Worm (Caenorhabditis elegans): ENCODE results near the gene C01G5.9.

C01G5.9 gene

ce11 chrIV:6519593-6519992 lies at the start of gene C01G5.9:
C01G5.9 (plus strand) TSS chrIV:6519893.
- no peak for TF ChIP-seq alr-1 (tag; optimal IDR thresholded peaks at IDR 0.05)
- TF ChIP-seq fos-1 (tag; optimal IDR thresholded peaks at IDR 0.05) = peak; percentile 43
- TF ChIP-seq elt-3 (tag; optimal IDR thresholded peaks at IDR 0.05) = no peak
- no peak for TF ChIP-seq nhr-77 (tag; optimal IDR thresholded peaks at IDR 0.05)

- TF ChIP-seq nhr-23 (tag; optimal IDR thresholded peaks at IDR 0.05) (no peak), nhr-129 (tag; optimal IDR thresholded peaks at IDR 0.05) (no peak), zag-1 (tag; optimal IDR thresholded peaks at IDR 0.05) (no peak), ama-1 (optimal IDR thresholded peaks at IDR 0.05) (no peak), ztf-4 (tag; optimal IDR thresholded peaks at IDR 0.05) (no peak), nhr-6 (tag; optimal IDR thresholded peaks at IDR 0.05) (no peak)
Measured at ce11 chrIV:6471216-6471615, 48.5 kb upstream of the C01G5.9 start, which contains the start of gene tmed-13. tmed-13 (minus strand) TSS chrIV:6471384.

- no peak for TF ChIP-seq lsy-2 (tag; optimal IDR thresholded peaks at IDR 0.05)
- TF ChIP-seq blmp-1 (tag; optimal IDR thresholded peaks at IDR 0.05; ENCODE audit: insufficient read depth) = no peak
- TF ChIP-seq ceh-82 (tag; optimal IDR thresholded peaks at IDR 0.05) = no peak
- no peak for TF ChIP-seq ama-1 (optimal IDR thresholded peaks at IDR 0.05)
- no peak for TF ChIP-seq nhr-129 (tag; optimal IDR thresholded peaks at IDR 0.05)
- no peak for TF ChIP-seq C34F6.9 (tag; optimal IDR thresholded peaks at IDR 0.05)
- no peak for TF ChIP-seq nhr-6 (tag; optimal IDR thresholded peaks at IDR 0.05)
Measured at ce11 chrIV:6473140-6473539, 46.6 kb upstream of the C01G5.9 start, which contains the start of gene Y73B6BL.27. Y73B6BL.27 (minus strand) TSS chrIV:6473240.

ce11 chrIV:6474751-6475150 lies 44.9 kb upstream of the C01G5.9 start:
- TF ChIP-seq blmp-1 (tag; optimal IDR thresholded peaks at IDR 0.05; ENCODE audit: insufficient read depth) (no peak), sma-3 (GFP tag; optimal IDR thresholded peaks at IDR 0.05) (peak; percentile 16), nhr-6 (tag; optimal IDR thresholded peaks at IDR 0.05) (no peak), lin-39 (tag; optimal IDR thresholded peaks at IDR 0.05) (no peak), alr-1 (tag; optimal IDR thresholded peaks at IDR 0.05) (no peak), aly-2 (tag; optimal IDR thresholded peaks at IDR 0.05) (no peak), dmd-4 (tag; optimal IDR thresholded peaks at IDR 0.05) (no peak), ztf-4 (tag; optimal IDR thresholded peaks at IDR 0.05) (no peak), ceh-16 (tag; optimal IDR thresholded peaks at IDR 0.05) (no peak), ztf-1 (GFP tag; conservative IDR thresholded peaks at IDR 0.05) (no peak), nhr-12 (tag; optimal IDR thresholded peaks at IDR 0.05) (no peak), nhr-25 (tag; optimal IDR thresholded peaks at IDR 0.05) (no peak), mdl-1 (tag; optimal IDR thresholded peaks at IDR 0.05) (no peak), ZK546.5 (tag; optimal IDR thresholded peaks at IDR 0.05) (no peak), lin-11 (tag; optimal IDR thresholded peaks at IDR 0.05) (no peak), nhr-11 (tag; optimal IDR thresholded peaks at IDR 0.05) (no peak), ztf-11 (tag; optimal IDR thresholded peaks at IDR 0.05) (no peak), C34F6.9 (tag; optimal IDR thresholded peaks at IDR 0.05) (peak; percentile 83), skn-1 (tag; optimal IDR thresholded peaks at IDR 0.05) (no peak), nhr-237 (tag; optimal IDR thresholded peaks at IDR 0.05) (no peak), lin-13 (GFP tag; optimal IDR thresholded peaks at IDR 0.05) (no peak), fos-1 (tag; optimal IDR thresholded peaks at IDR 0.05) (peak; percentile 56), nhr-21 (tag; optimal IDR thresholded peaks at IDR 0.05) (peak; percentile 30), sem-4 (tag; optimal IDR thresholded peaks at IDR 0.05) (no peak), sma-9 (GFP tag; optimal IDR thresholded peaks at IDR 0.05) (peak; percentile 55), sma-9 (tag; optimal IDR thresholded peaks at IDR 0.05) (no peak), egl-27 (tag; optimal IDR thresholded peaks at IDR 0.05) (peak; percentile 37), lsy-2 (tag; optimal IDR thresholded peaks at IDR 0.05) (peak in 1 of 2 experiments; percentile 71), nhr-10 (tag; optimal IDR thresholded peaks at IDR 0.05) (no peak), nhr-23 (tag; optimal IDR thresholded peaks at IDR 0.05) (no peak), unc-39 (tag; optimal IDR thresholded peaks at IDR 0.05) (no peak), nhr-129 (tag; optimal IDR thresholded peaks at IDR 0.05) (peak; percentile 44), R02D3.7 (tag; optimal IDR thresholded peaks at IDR 0.05) (no peak), elt-1 (tag; optimal IDR thresholded peaks at IDR 0.05) (no peak), mbf-1 (tag; optimal IDR thresholded peaks at IDR 0.05) (no peak), mab-5 (tag; optimal IDR thresholded peaks at IDR 0.05) (peak; percentile 76), ama-1 (optimal IDR thresholded peaks at IDR 0.05) (no peak), unc-55 (GFP tag; optimal IDR thresholded peaks at IDR 0.05) (peak; percentile 89), ceh-82 (tag; optimal IDR thresholded peaks at IDR 0.05) (no peak), peb-1 (tag; optimal IDR thresholded peaks at IDR 0.05) (no peak), zag-1 (tag; optimal IDR thresholded peaks at IDR 0.05) (peak; percentile 38), crh-2 (tag; optimal IDR thresholded peaks at IDR 0.05) (peak; percentile 54), F13H6.1 (tag; optimal IDR thresholded peaks at IDR 0.05) (peak; percentile 16), unc-62 (GFP tag; optimal IDR thresholded peaks at IDR 0.05) (no peak), nhr-77 (tag; optimal IDR thresholded peaks at IDR 0.05) (no peak), snpc-4 (tag; optimal IDR thresholded peaks at IDR 0.05) (no peak), elt-3 (tag; optimal IDR thresholded peaks at IDR 0.05) (no peak)
